Worm (Caenorhabditis elegans): ENCODE measurements around the gene F37C4.5.

DNA sequence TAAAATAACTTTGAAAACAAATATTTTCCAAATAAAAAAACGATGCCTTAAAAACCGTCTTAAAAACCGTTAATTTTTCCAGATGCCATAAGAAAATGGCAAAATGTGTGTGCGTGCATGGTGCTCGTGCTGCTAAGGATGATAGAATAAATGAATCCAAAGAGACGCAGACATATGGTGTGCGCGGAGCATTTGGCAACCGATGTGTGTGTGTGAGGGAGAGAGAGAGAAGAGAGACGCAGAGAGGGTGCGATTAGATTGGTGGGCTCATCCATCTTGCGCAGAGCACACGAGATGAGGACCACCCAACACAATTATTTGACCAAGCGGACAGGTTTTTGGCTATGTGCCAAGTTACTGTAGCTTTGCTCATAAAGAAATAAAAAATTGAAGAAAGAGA, 48.9 kb downstream of the F37C4.5 start:
- TF ChIP-seq bed-2 (GFP tag; IDR thresholded peaks at IDR 0.05): no peak
- no peak for TF ChIP-seq F55B11.4 (tag; optimal IDR thresholded peaks at IDR 0.05; ENCODE audit: borderline replicate concordance, insufficient read depth)
- TF ChIP-seq ztf-3 (GFP tag; optimal IDR thresholded peaks at IDR 0.05): no peak
- TF ChIP-seq egl-44 (GFP tag; IDR thresholded peaks at IDR 0.05): no peak
- TF ChIP-seq zim-3 (tag; optimal IDR thresholded peaks at IDR 0.05): no peak
- TF ChIP-seq xnd-1 (tag; optimal IDR thresholded peaks at IDR 0.05): no peak
- no peak for TF ChIP-seq aptf-2 (GFP tag; conservative IDR thresholded peaks at IDR 0.05)
- no peak for TF ChIP-seq hmg-20 (GFP tag; IDR thresholded peaks at IDR 0.05)
- no peak for TF ChIP-seq bed-1 (GFP tag; IDR thresholded peaks at IDR 0.05)
- TF ChIP-seq madf-10 (tag; optimal IDR thresholded peaks at IDR 0.05): no peak
- TF ChIP-seq ama-1 (optimal IDR thresholded peaks at IDR 0.05): no peak
- no peak for TF ChIP-seq ama-1 (GFP tag; optimal IDR thresholded peaks at IDR 0.05)
- TF ChIP-seq snpc-4 (GFP tag; optimal IDR thresholded peaks at IDR 0.05): no peak
- TF ChIP-seq snpc-4 (tag; optimal IDR thresholded peaks at IDR 0.05): no peak
- no peak for TF ChIP-seq dpl-1 (GFP tag; optimal IDR thresholded peaks at IDR 0.05)

All from whole organism, young adult.